Fruit fly (Drosophila melanogaster) whole organism, adult: ENCODE results near the gene Mrp5.

Source experiments
- CG11617 ChIP-seq: fragments of 200-800 bp; sonication (Bioruptor generic); optimal IDR thresholded peaks from 2 replicates; lab custom pipeline; 2017; ENCODE audit warnings: mild to moderate bottlenecking, missing biosample characterization, missing genetic modification reagents, missing genetic modification characterization
- CG12768 ChIP-seq: fragments of 200-800 bp; sonication (Bioruptor generic); optimal IDR thresholded peaks from 2 replicates; lab custom pipeline; 2017; ENCODE audit warnings: missing biosample characterization, missing genetic modification characterization, mild to moderate bottlenecking, moderate library complexity, missing genetic modification reagents
- CG14711 ChIP-seq: fragments of 200-800 bp; sonication (Bioruptor generic); optimal IDR thresholded peaks from 2 replicates; lab custom pipeline; 2018; ENCODE audit warnings: missing biosample characterization, mild to moderate bottlenecking, missing genetic modification characterization, moderate library complexity
- CG1620 ChIP-seq: fragments of 200-800 bp; sonication (Bioruptor generic); optimal IDR thresholded peaks from 2 replicates; lab custom pipeline; 2016; ENCODE audit warnings: missing biosample characterization, missing genetic modification characterization
- CG33017 ChIP-seq: fragments of 200-800 bp; sonication (Bioruptor generic); optimal IDR thresholded peaks from 2 replicates; lab custom pipeline; 2018; ENCODE audit warnings: missing biosample characterization, mild to moderate bottlenecking, missing genetic modification characterization, moderate library complexity
- CG5204 ChIP-seq: fragments of 200-800 bp; sonication (Bioruptor generic); optimal IDR thresholded peaks from 2 replicates; lab custom pipeline; 2016; ENCODE audit warnings: missing biosample characterization, missing genetic modification characterization
- CG7045 ChIP-seq: fragments of 200-800 bp; sonication (Bioruptor generic); optimal IDR thresholded peaks from 2 replicates; lab custom pipeline; 2017; ENCODE audit warnings: missing biosample characterization, mild to moderate bottlenecking, missing genetic modification characterization
- CG7101 ChIP-seq: fragments of 200-800 bp; sonication (Bioruptor generic); optimal IDR thresholded peaks from 2 replicates; lab custom pipeline; 2018; ENCODE audit warnings: missing biosample characterization, mild to moderate bottlenecking, missing genetic modification characterization, moderate library complexity
- Clk ChIP-seq: fragments of 200-800 bp; sonication (Bioruptor generic); optimal IDR thresholded peaks from 2 replicates; lab custom pipeline; 2017; ENCODE audit warnings: missing biosample characterization, missing genetic modification characterization
- Crg-1 ChIP-seq: fragments of 200-800 bp; sonication (Bioruptor generic); optimal IDR thresholded peaks from 2 replicates; lab custom pipeline; 2016; ENCODE audit warnings: missing biosample characterization, missing genetic modification characterization
- Hr96 ChIP-seq: fragments of 200-800 bp; sonication (Bioruptor generic); optimal IDR thresholded peaks from 2 replicates; lab custom pipeline; 2016; ENCODE audit warnings: missing biosample characterization, missing genetic modification characterization
- Mnt ChIP-seq: fragments of 200-800 bp; sonication (Bioruptor generic); optimal IDR thresholded peaks from 2 replicates; lab custom pipeline; 2016; ENCODE audit warnings: missing biosample characterization, mild to moderate bottlenecking, missing genetic modification characterization
- bab1 ChIP-seq: fragments of 200-800 bp; sonication (Bioruptor generic); optimal IDR thresholded peaks from 3 replicates; lab custom pipeline; 2019; ENCODE audit warnings: missing biosample characterization, mild to moderate bottlenecking, missing genetic modification characterization, moderate library complexity
- cic ChIP-seq: fragments of 200-800 bp; sonication (Bioruptor generic); optimal IDR thresholded peaks from 2 replicates; lab custom pipeline; 2017; ENCODE audit warnings: missing biosample characterization, mild to moderate bottlenecking, missing genetic modification characterization, moderate library complexity
- cnc ChIP-seq, 2 experiments: fragments of >200 bp; optimal IDR thresholded peaks; 2 replicates each; lab custom pipeline; 2017
- kay ChIP-seq: fragments of 200-800 bp; sonication (Bioruptor generic); peaks from one replicate; lab custom pipeline; 2016; ENCODE audit warnings: missing biosample characterization, missing genetic modification characterization, borderline replicate concordance
- ovo ChIP-seq: fragments of 200-800 bp; sonication (Bioruptor generic); optimal IDR thresholded peaks from 2 replicates; lab custom pipeline; 2016; ENCODE audit warnings: missing biosample characterization, missing genetic modification characterization
- pad ChIP-seq: fragments of 200-800 bp; sonication (Bioruptor generic); optimal IDR thresholded peaks from 3 replicates; lab custom pipeline; 2017; ENCODE audit warnings: missing biosample characterization, missing genetic modification characterization, mild to moderate bottlenecking, moderate library complexity, missing genetic modification reagents
- tj ChIP-seq: fragments of 200-800 bp; sonication (Bioruptor generic); optimal IDR thresholded peaks from 3 replicates; lab custom pipeline; 2017; ENCODE audit warnings: missing biosample characterization, mild to moderate bottlenecking, missing genetic modification characterization, moderate library complexity
- toe ChIP-seq: fragments of 200-800 bp; sonication (Bioruptor generic); optimal IDR thresholded peaks from 2 replicates; lab custom pipeline; 2016; ENCODE audit warnings: missing biosample characterization, missing genetic modification characterization

The Mrp5 gene

DNA sequence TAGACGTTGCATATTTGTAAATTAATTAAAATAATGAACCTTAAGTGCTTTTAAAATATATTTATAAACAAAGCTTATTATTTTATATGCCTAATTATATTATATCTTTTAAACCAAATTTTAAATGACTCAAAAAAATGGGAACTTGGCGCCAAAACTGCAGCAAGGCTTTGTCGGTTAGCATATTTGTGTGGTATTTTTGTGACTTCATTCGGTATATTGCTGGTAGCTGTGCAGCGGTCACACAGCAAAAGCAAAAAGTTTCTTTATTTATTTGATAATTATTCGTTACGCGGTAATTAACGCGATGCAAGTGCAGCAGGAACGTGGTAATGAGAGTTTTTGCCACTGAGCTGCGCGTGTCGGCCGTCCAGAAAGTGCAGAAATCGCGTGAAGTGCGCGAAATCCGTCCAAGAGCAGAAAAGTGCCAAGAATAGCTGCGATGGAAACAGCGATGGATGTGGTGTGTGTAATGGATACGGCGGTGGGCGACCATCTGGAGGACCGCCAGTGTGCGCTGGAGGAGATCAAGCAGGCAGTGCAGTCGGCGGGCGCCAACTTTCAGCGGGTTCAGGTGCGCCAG is 4.1 kb upstream of the Mrp5 start, which contains the start of gene Ask1:
Gene Ask1 (plus strand): TSS at position 250 of the 583 bp plus-strand sequence.
- TF ChIP-seq CG7101 (tag; lab: Kevin White, UChicago) (no peak), CG1620 (no peak), Crg-1 (GFP tag; lab: Kevin White, UChicago) (no peak), bab1 (GFP tag; lab: Kevin White, UChicago) (peak; percentile 39)

DNA sequence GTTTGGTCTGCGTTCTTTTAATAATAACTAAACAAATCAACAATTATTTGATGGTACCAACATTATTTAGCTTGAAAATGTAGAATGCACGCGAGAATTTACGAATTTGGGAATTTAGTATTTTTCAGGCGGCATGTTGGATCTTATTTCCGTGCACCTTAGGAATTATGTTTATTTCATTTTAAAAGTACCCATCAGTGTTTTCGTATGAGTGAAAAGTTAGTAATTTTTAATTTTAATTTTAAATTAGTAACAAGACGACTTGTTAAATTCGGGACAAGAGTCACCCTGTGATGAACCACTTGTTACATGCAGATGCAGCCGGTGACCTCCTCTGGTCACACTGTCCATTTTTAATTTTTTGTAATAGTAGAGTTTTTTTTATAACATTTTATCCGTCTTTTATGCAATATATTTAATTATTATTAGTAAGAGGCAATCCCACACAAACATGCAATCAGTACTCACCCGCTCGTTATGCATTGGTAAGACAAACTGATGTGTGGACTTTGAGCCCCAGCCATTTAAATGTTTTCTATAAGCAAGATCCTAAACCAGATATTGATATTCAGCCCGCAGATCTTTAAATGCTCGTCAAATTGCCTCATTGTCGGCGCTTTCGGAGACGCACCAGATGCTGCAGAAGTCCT is 2.1 kb upstream of the Mrp5 start, which contains the start of the genes CG17186 and Arc42:
Gene CG17186 (minus strand): TSS at position 88 of the 650 bp plus-strand sequence.
Gene Arc42 (plus strand): TSS at position 311 of the 650 bp plus-strand sequence.
- no peak for TF ChIP-seq cic (GFP tag; lab: Kevin White, UChicago)
- TF ChIP-seq CG11617 (GFP tag; lab: Kevin White, UChicago): peak; percentile 28
- no peak for TF ChIP-seq kay
- TF ChIP-seq CG7101 (tag; lab: Kevin White, UChicago): no peak
- peak; percentile 6 for TF ChIP-seq pad
- no peak for TF ChIP-seq CG7045
- peak; percentile 33 for TF ChIP-seq CG14711 (tag; lab: Kevin White, UChicago)
- no peak for TF ChIP-seq CG5204
- no peak for TF ChIP-seq Hr96 (GFP tag; lab: Kevin White, UChicago)
- peak; percentile 63 for TF ChIP-seq Mnt (GFP tag; lab: Kevin White, UChicago)
- TF ChIP-seq CG1620: peak; percentile 29
- no peak for TF ChIP-seq CG33017 (tag; lab: Kevin White, UChicago)
- TF ChIP-seq Crg-1 (GFP tag; lab: Kevin White, UChicago): peak; percentile 20
- TF ChIP-seq CG12768 (GFP tag; lab: Kevin White, UChicago): peak; percentile 66
- peak; percentile 62 for TF ChIP-seq bab1 (GFP tag; lab: Kevin White, UChicago)
- no peak for TF ChIP-seq Clk (GFP tag; lab: Kevin White, UChicago)
- no peak for TF ChIP-seq tj
- no peak for TF ChIP-seq toe (GFP tag; lab: Kevin White, UChicago)
- TF ChIP-seq cnc (optimal IDR thresholded peaks at IDR 0.05; lab: Kevin White, UChicago): no peak

dm6 chr3R:19873102-19873737 is 2.3 kb downstream of the Mrp5 start:
- TF ChIP-seq Crg-1 (GFP tag; lab: Kevin White, UChicago) (peak; percentile 8), bab1 (GFP tag; lab: Kevin White, UChicago) (no peak), Mnt (GFP tag; lab: Kevin White, UChicago) (peak; percentile 2), cic (GFP tag; lab: Kevin White, UChicago) (peak; percentile 90)

- TF ChIP-seq Hr96 (GFP tag; lab: Kevin White, UChicago): peak; percentile 91
- TF ChIP-seq Clk (GFP tag; lab: Kevin White, UChicago): peak; percentile 65
- TF ChIP-seq cnc (optimal IDR thresholded peaks at IDR 0.05; lab: Kevin White, UChicago): peak; percentile 84 to 96
- peak; percentile 55 for TF ChIP-seq Mnt (GFP tag; lab: Kevin White, UChicago)
- TF ChIP-seq CG12768 (GFP tag; lab: Kevin White, UChicago): peak; percentile 78
- TF ChIP-seq ovo (GFP tag; lab: Kevin White, UChicago): peak; percentile 64
- TF ChIP-seq tj: peak; percentile 99
- peak; percentile 88 for TF ChIP-seq CG7045
- TF ChIP-seq pad: peak; percentile 69
- TF ChIP-seq Crg-1 (GFP tag; lab: Kevin White, UChicago): peak; percentile 82
- peak; percentile 97 for TF ChIP-seq CG14711 (tag; lab: Kevin White, UChicago)
- TF ChIP-seq CG11617 (GFP tag; lab: Kevin White, UChicago): peak; percentile 87
- TF ChIP-seq bab1 (GFP tag; lab: Kevin White, UChicago): peak; percentile 82
- peak; percentile 72 for TF ChIP-seq CG33017 (tag; lab: Kevin White, UChicago)
- TF ChIP-seq toe (GFP tag; lab: Kevin White, UChicago): peak; percentile 77
- TF ChIP-seq CG1620: peak; percentile 73
- peak; percentile 77 for TF ChIP-seq CG7101 (tag; lab: Kevin White, UChicago)
- no peak for TF ChIP-seq kay
- TF ChIP-seq CG5204: peak; percentile 90
- peak; percentile 75 for TF ChIP-seq cic (GFP tag; lab: Kevin White, UChicago)
These were observed 11.3 kb downstream of the Mrp5 start, which contains the start of the genes CG4572 and CG4686 for dm6 chr3R:19863979-19864775. Gene CG4572 (minus strand): TSS chr3R:19864393. Gene CG4686 (plus strand): TSS chr3R:19864496.

DNA sequence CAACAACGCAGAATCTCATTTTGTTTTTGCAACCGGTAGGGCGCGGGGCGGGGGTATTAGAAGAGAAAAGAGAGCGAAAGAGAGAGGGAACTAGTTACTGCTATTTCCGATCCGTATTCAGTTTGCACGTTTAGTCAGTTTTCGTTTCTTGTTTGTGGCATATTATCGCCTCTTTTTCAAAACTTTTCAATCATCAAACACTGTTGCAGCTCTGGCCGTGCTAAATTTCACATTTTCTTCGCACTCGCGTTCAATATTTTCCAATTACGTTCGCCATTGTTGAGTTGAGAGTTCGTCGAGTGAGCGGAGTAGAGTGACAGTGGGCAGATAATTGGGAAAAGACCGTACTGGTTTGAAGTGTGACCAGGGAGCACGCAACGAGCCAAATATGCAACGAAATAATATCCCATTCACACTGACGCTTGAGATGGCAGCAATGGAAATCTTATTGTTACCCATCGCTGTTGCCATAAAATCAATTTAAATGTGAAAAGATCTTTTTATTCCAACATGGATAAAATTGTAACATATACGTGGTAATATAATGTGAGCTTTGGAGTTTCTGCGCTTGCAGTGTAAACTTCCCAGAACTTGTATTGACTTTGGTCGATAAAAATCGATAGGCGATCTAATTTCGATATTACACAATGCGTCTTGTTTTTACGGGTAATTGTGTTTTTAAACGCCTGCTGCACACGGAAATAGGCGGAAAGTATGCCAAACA is 14.3 kb downstream of the Mrp5 start, which contains the start of the genes Ire1 and Mrm2:
Gene Ire1 (minus strand): TSS at position 296 of the 724 bp plus-strand sequence.
Gene Mrm2 (plus strand): TSS at position 615 of the 724 bp plus-strand sequence.
- peak; percentile 45 for TF ChIP-seq tj
- peak; percentile 88 for TF ChIP-seq CG1620
- TF ChIP-seq cnc (optimal IDR thresholded peaks at IDR 0.05; lab: Kevin White, UChicago): no peak
- TF ChIP-seq CG12768 (GFP tag; lab: Kevin White, UChicago): peak; percentile 67
- TF ChIP-seq kay: no peak
- TF ChIP-seq ovo (GFP tag; lab: Kevin White, UChicago): peak; percentile 77
- TF ChIP-seq bab1 (GFP tag; lab: Kevin White, UChicago): peak; percentile 42
- peak; percentile 70 for TF ChIP-seq Clk (GFP tag; lab: Kevin White, UChicago)
- peak; percentile 73 for TF ChIP-seq CG7101 (tag; lab: Kevin White, UChicago)
- TF ChIP-seq cic (GFP tag; lab: Kevin White, UChicago): peak; percentile 13
- TF ChIP-seq CG7045: peak; percentile 67
- peak; percentile 61 for TF ChIP-seq pad
- peak; percentile 38 for TF ChIP-seq CG33017 (tag; lab: Kevin White, UChicago)
- peak; percentile 66 for TF ChIP-seq Crg-1 (GFP tag; lab: Kevin White, UChicago)
- peak; percentile 78 for TF ChIP-seq CG11617 (GFP tag; lab: Kevin White, UChicago)
- TF ChIP-seq CG5204: no peak
- TF ChIP-seq Mnt (GFP tag; lab: Kevin White, UChicago): peak; percentile 59
- peak; percentile 53 for TF ChIP-seq CG14711 (tag; lab: Kevin White, UChicago)
- peak; percentile 94 for TF ChIP-seq toe (GFP tag; lab: Kevin White, UChicago)
- TF ChIP-seq Hr96 (GFP tag; lab: Kevin White, UChicago): peak; percentile 86
